Worm (Caenorhabditis elegans): ENCODE data around the gene ran-2.

Gene ran-2

ce11 chrIII:7972687-7973086 lies 39.4 kb downstream of the ran-2 start:
- TF ChIP-seq egrh-3 (GFP tag; IDR thresholded peaks at IDR 0.05): peak; percentile 22; the same call in 1 of the 2 replicates
- TF ChIP-seq lsl-1 (GFP tag; optimal IDR thresholded peaks at IDR 0.05): no peak

- TF ChIP-seq lin-54 (GFP tag; optimal IDR thresholded peaks at IDR 0.05): peak; percentile 86
- TF ChIP-seq B0035.1 (tag; optimal IDR thresholded peaks at IDR 0.05): no peak
- peak in 2 of 3 experiments; percentile 3 to 89 for TF ChIP-seq lin-35 (GFP tag; optimal IDR thresholded peaks at IDR 0.05)
- peak; percentile 52 for TF ChIP-seq madf-10 (tag; optimal IDR thresholded peaks at IDR 0.05)
- TF ChIP-seq let-526 (GFP tag; IDR thresholded peaks at IDR 0.05): no peak
- TF ChIP-seq ztf-26 (tag; optimal IDR thresholded peaks at IDR 0.05): peak; percentile 74
- TF ChIP-seq nhr-90 (tag; optimal IDR thresholded peaks at IDR 0.05): no peak
- no peak for TF ChIP-seq F57C9.4 (tag; optimal IDR thresholded peaks at IDR 0.05)
- no peak for TF ChIP-seq aptf-3 (GFP tag; IDR thresholded peaks at IDR 0.05)
- peak; percentile 88 for TF ChIP-seq mcd-1 (GFP tag; IDR thresholded peaks at IDR 0.05)
- TF ChIP-seq ceh-40 (GFP tag; IDR thresholded peaks at IDR 0.05): no peak
- TF ChIP-seq athp-1 (tag; optimal IDR thresholded peaks at IDR 0.05): peak; percentile 3
- TF ChIP-seq F33H1.4 (GFP tag; IDR thresholded peaks at IDR 0.05): peak; percentile 89
- TF ChIP-seq cebp-2 (GFP tag; IDR thresholded peaks at IDR 0.05): no peak
- TF ChIP-seq nhr-120 (GFP tag; IDR thresholded peaks at IDR 0.05): no peak
- TF ChIP-seq F52B5.7 (tag; optimal IDR thresholded peaks at IDR 0.05): no peak
- peak; percentile 11 for TF ChIP-seq snpc-1.3 (tag; optimal IDR thresholded peaks at IDR 0.05; ENCODE audit: insufficient read depth)
- TF ChIP-seq T26A5.8 (tag; optimal IDR thresholded peaks at IDR 0.05): no peak
- peak; percentile 87 for TF ChIP-seq egl-44 (GFP tag; IDR thresholded peaks at IDR 0.05)
- peak; percentile 98 for TF ChIP-seq ztf-18 (tag; optimal IDR thresholded peaks at IDR 0.05)
- TF ChIP-seq zfh-2 (GFP tag; conservative IDR thresholded peaks at IDR 0.05): peak; percentile 89
- TF ChIP-seq F49E8.2 (tag; optimal IDR thresholded peaks at IDR 0.05; ENCODE audit: insufficient read depth): no peak
- TF ChIP-seq T07F8.4 (tag; optimal IDR thresholded peaks at IDR 0.05): no peak
- peak; percentile 84 for TF ChIP-seq lin-40 (tag; optimal IDR thresholded peaks at IDR 0.05)
- TF ChIP-seq ZK185.1 (tag; optimal IDR thresholded peaks at IDR 0.05; ENCODE audit: poor library complexity, severe bottlenecking): peak; percentile 93
- no peak for TF ChIP-seq hlh-26 (GFP tag; conservative IDR thresholded peaks at IDR 0.05)
- peak; percentile 56; the same call in 1 of the 2 replicates for TF ChIP-seq madf-8 (GFP tag; conservative IDR thresholded peaks at IDR 0.05)
- no peak for TF ChIP-seq ztf-6 (GFP tag; IDR thresholded peaks at IDR 0.05)
- TF ChIP-seq rcor-1 (GFP tag; IDR thresholded peaks at IDR 0.05): peak; percentile 67
- TF ChIP-seq Y67H2A.10 (GFP tag; conservative IDR thresholded peaks at IDR 0.05): no peak
- peak; percentile 84 for TF ChIP-seq madf-6 (GFP tag; IDR thresholded peaks at IDR 0.05)
- TF ChIP-seq snpc-4 (GFP tag; optimal IDR thresholded peaks at IDR 0.05): no peak
- TF ChIP-seq snpc-4 (tag; optimal IDR thresholded peaks at IDR 0.05): peak; percentile 2 to 63 (median 54)
- TF ChIP-seq dpl-1 (GFP tag; optimal IDR thresholded peaks at IDR 0.05): peak; percentile 68
- no peak for TF ChIP-seq ceh-91 (GFP tag; IDR thresholded peaks at IDR 0.05)
- no peak for TF ChIP-seq bed-1 (GFP tag; IDR thresholded peaks at IDR 0.05)
- TF ChIP-seq K11D2.4 (GFP tag; IDR thresholded peaks at IDR 0.05): peak; percentile 84
- TF ChIP-seq cebp-1 (GFP tag; IDR thresholded peaks at IDR 0.05): peak; percentile 53; the same call in 1 of the 2 replicates
- peak; percentile 87 for TF ChIP-seq cebp-1 (tag; optimal IDR thresholded peaks at IDR 0.05)
- peak; percentile 55 for TF ChIP-seq hmg-1.2 (GFP tag; IDR thresholded peaks at IDR 0.05)
- no peak for TF ChIP-seq B0261.1 (tag; optimal IDR thresholded peaks at IDR 0.05)
- peak; percentile 64; the same call in 1 of the 2 replicates for TF ChIP-seq C06A6.2 (GFP tag; conservative IDR thresholded peaks at IDR 0.05)
- no peak for TF ChIP-seq ztf-28 (GFP tag; IDR thresholded peaks at IDR 0.05)
- TF ChIP-seq ztf-22 (GFP tag; optimal IDR thresholded peaks at IDR 0.05): no peak
- no peak for TF ChIP-seq Y56A3A.18 (GFP tag; IDR thresholded peaks at IDR 0.05)
Measured at ce11 chrIII:7973201-7973767, 39.9 kb downstream of the ran-2 start, which contains the start of the genes eef-1B.1 and aco-2. Gene eef-1B.1 (minus strand): TSS chrIII:7973386. Gene aco-2 (plus strand): TSS chrIII:7973717.
